In genomic region chrV:12291587-12291986, ce11 we compare ENCODE assay signal across 3 worm cellular contexts.
A peak's percentile ranks its signal among the peaks of the same experiment; 100 is the strongest.
TF ChIP-seq lines count a peak whose summit lies in the region.

TSS of gene srpa-68 (minus strand) at chrV:12291658.
TSS of gene srh-16 (plus strand) at chrV:12291861.

TF ChIP-seq in whole organism, L1 larva, 84 proteins besides CTCF, POLR2A, EP300 and RAD21 (continued from another document and continues in another):
- TF ChIP-seq nhr-77 (tag; optimal IDR thresholded peaks at IDR 0.05; lab: Kevin White, UChicago) (peak; percentile 77), mef-2 (tag; optimal IDR thresholded peaks at IDR 0.05; lab: Kevin White, UChicago) (peak; percentile 5), ceh-8 (GFP tag; optimal IDR thresholded peaks at IDR 0.05; lab: Kevin White, UChicago) (peak; percentile 89), elt-3 (tag; optimal IDR thresholded peaks at IDR 0.05; lab: Kevin White, UChicago) (peak in 2 of 6 experiments; percentile 86 to 89), nhr-85 (tag; lab: Kevin White, UChicago) (peak; percentile 98), pax-3 (tag; optimal IDR thresholded peaks at IDR 0.05; lab: Kevin White, UChicago) (peak; percentile 91), mdl-1 (tag; optimal IDR thresholded peaks at IDR 0.05; lab: Kevin White, UChicago) (peak in 1 of 2 experiments; percentile 77), egl-13 (tag; optimal IDR thresholded peaks at IDR 0.05; lab: Kevin White, UChicago) (peak; percentile 88), mab-9 (GFP tag; IDR thresholded peaks at IDR 0.05; lab: Robert Waterston, UW) (peak; percentile 87), nhr-11 (tag; optimal IDR thresholded peaks at IDR 0.05; lab: Kevin White, UChicago) (peak; percentile 91), nhr-28 (tag; optimal IDR thresholded peaks at IDR 0.05; lab: Kevin White, UChicago) (peak; percentile 12), dsc-1 (tag; optimal IDR thresholded peaks at IDR 0.05; lab: Kevin White, UChicago) (peak; percentile 94), snpc-4 (tag; optimal IDR thresholded peaks at IDR 0.05; lab: Kevin White, UChicago) (peak; percentile 87), ceh-63 (GFP tag; optimal IDR thresholded peaks at IDR 0.05; lab: Kevin White, UChicago) (no peak), nhr-90 (tag; optimal IDR thresholded peaks at IDR 0.05; lab: Kevin White, UChicago; ENCODE audit: poor library complexity) (peak; percentile 95), tlp-1 (tag; optimal IDR thresholded peaks at IDR 0.05; lab: Kevin White, UChicago) (no peak), elt-2 (tag; optimal IDR thresholded peaks at IDR 0.05; lab: Kevin White, UChicago) (peak; percentile 86), unc-130 (tag; optimal IDR thresholded peaks at IDR 0.05; lab: Kevin White, UChicago) (peak; percentile 87), vab-15 (tag; optimal IDR thresholded peaks at IDR 0.05; lab: Kevin White, UChicago) (no peak), ceh-82 (tag; optimal IDR thresholded peaks at IDR 0.05; lab: Kevin White, UChicago) (peak; percentile 91 to 93 (median 93)), Y116A8C.19 (tag; optimal IDR thresholded peaks at IDR 0.05; lab: Kevin White, UChicago; ENCODE audit: borderline replicate concordance) (no peak), sox-4 (tag; optimal IDR thresholded peaks at IDR 0.05; lab: Kevin White, UChicago) (peak; percentile 87), ceh-90 (tag; optimal IDR thresholded peaks at IDR 0.05; lab: Kevin White, UChicago) (peak; percentile 42), hlh-17 (GFP tag; optimal IDR thresholded peaks at IDR 0.05; lab: Kevin White, UChicago; ENCODE audit: borderline replicate concordance) (no peak), efl-3 (GFP tag; optimal IDR thresholded peaks at IDR 0.05; lab: Kevin White, UChicago) (peak; percentile 36), blmp-1 (tag; optimal IDR thresholded peaks at IDR 0.05; lab: Kevin White, UChicago) (peak; percentile 72), snu-23 (GFP tag; optimal IDR thresholded peaks at IDR 0.05; lab: Kevin White, UChicago) (peak; percentile 94), sup-37 (GFP tag; optimal IDR thresholded peaks at IDR 0.05; lab: Kevin White, UChicago) (peak; percentile 89), pqm-1 (tag; optimal IDR thresholded peaks at IDR 0.05; lab: Kevin White, UChicago) (no peak), lin-14 (GFP tag; optimal IDR thresholded peaks at IDR 0.05; lab: Kevin White, UChicago) (peak; percentile 89), nhr-237 (tag; optimal IDR thresholded peaks at IDR 0.05; lab: Kevin White, UChicago) (peak; percentile 38), zag-1 (tag; optimal IDR thresholded peaks at IDR 0.05; lab: Kevin White, UChicago) (no peak), lin-35 (GFP tag; optimal IDR thresholded peaks at IDR 0.05; lab: Kevin White, UChicago) (peak; percentile 96 to 99), hpl-2 (GFP tag; optimal IDR thresholded peaks at IDR 0.05; lab: Kevin White, UChicago) (peak; percentile 52), lin-13 (GFP tag; optimal IDR thresholded peaks at IDR 0.05; lab: Kevin White, UChicago) (peak; percentile 73), C04F5.9 (tag; optimal IDR thresholded peaks at IDR 0.05; lab: Kevin White, UChicago) (peak; percentile 71), F16B12.6 (tag; optimal IDR thresholded peaks at IDR 0.05; lab: Kevin White, UChicago) (peak; percentile 45), C16A3.4 (tag; optimal IDR thresholded peaks at IDR 0.05; lab: Kevin White, UChicago) (peak; percentile 93), C34B4.2 (tag; optimal IDR thresholded peaks at IDR 0.05; lab: Kevin White, UChicago) (no peak), aha-1 (tag; optimal IDR thresholded peaks at IDR 0.05; lab: Kevin White, UChicago) (peak; percentile 27), unc-86 (tag; optimal IDR thresholded peaks at IDR 0.05; lab: Kevin White, UChicago) (peak; percentile 87), aly-2 (tag; optimal IDR thresholded peaks at IDR 0.05; lab: Kevin White, UChicago) (peak; percentile 82), ets-5 (GFP tag; IDR thresholded peaks at IDR 0.05; lab: Robert Waterston, UW) (no peak), rnt-1 (tag; optimal IDR thresholded peaks at IDR 0.05; lab: Kevin White, UChicago) (peak; percentile 97)

TF ChIP-seq in whole organism, L3 larva, 47 proteins besides CTCF, POLR2A, EP300 and RAD21 (continued from another document):
- TF ChIP-seq pha-4 (tag; optimal IDR thresholded peaks at IDR 0.05; lab: Kevin White, UChicago): peak; percentile 92
- no peak for TF ChIP-seq mml-1 (tag; optimal IDR thresholded peaks at IDR 0.05; lab: Kevin White, UChicago)
- no peak for TF ChIP-seq unc-39 (tag; optimal IDR thresholded peaks at IDR 0.05; lab: Kevin White, UChicago)
- TF ChIP-seq aly-2 (tag; optimal IDR thresholded peaks at IDR 0.05; lab: Kevin White, UChicago): peak; percentile 4
- peak; percentile 6 for TF ChIP-seq ztf-4 (tag; optimal IDR thresholded peaks at IDR 0.05; lab: Kevin White, UChicago)
- TF ChIP-seq tbx-2 (tag; optimal IDR thresholded peaks at IDR 0.05; lab: Kevin White, UChicago): peak; percentile 87
- no peak for TF ChIP-seq fos-1 (tag; optimal IDR thresholded peaks at IDR 0.05; lab: Kevin White, UChicago)
- peak; percentile 1 for TF ChIP-seq ZK546.5 (tag; optimal IDR thresholded peaks at IDR 0.05; lab: Kevin White, UChicago)
- TF ChIP-seq nhr-43 (tag; optimal IDR thresholded peaks at IDR 0.05; lab: Kevin White, UChicago; ENCODE audit: poor library complexity, severe bottlenecking): peak; percentile 80
- TF ChIP-seq pqm-1 (tag; optimal IDR thresholded peaks at IDR 0.05; lab: Kevin White, UChicago): peak; percentile 37
- TF ChIP-seq nhr-237 (tag; optimal IDR thresholded peaks at IDR 0.05; lab: Kevin White, UChicago): no peak
- TF ChIP-seq unc-62 (GFP tag; optimal IDR thresholded peaks at IDR 0.05; lab: Kevin White, UChicago): no peak
- peak; percentile 56 for TF ChIP-seq nhr-11 (tag; optimal IDR thresholded peaks at IDR 0.05; lab: Kevin White, UChicago)
- peak; percentile 11 for TF ChIP-seq zag-1 (tag; optimal IDR thresholded peaks at IDR 0.05; lab: Kevin White, UChicago)
- peak; percentile 41 for TF ChIP-seq elt-1 (tag; optimal IDR thresholded peaks at IDR 0.05; lab: Kevin White, UChicago)
- TF ChIP-seq eor-1 (tag; optimal IDR thresholded peaks at IDR 0.05; lab: Kevin White, UChicago): no peak
- TF ChIP-seq nhr-76 (tag; optimal IDR thresholded peaks at IDR 0.05; lab: Kevin White, UChicago): no peak
- TF ChIP-seq ceh-28 (tag; optimal IDR thresholded peaks at IDR 0.05; lab: Kevin White, UChicago): peak; percentile 63
- peak; percentile 61 for TF ChIP-seq elt-2 (tag; optimal IDR thresholded peaks at IDR 0.05; lab: Kevin White, UChicago)
- peak; percentile 70 for TF ChIP-seq nhr-25 (tag; optimal IDR thresholded peaks at IDR 0.05; lab: Kevin White, UChicago)
- TF ChIP-seq ama-1 (optimal IDR thresholded peaks at IDR 0.05; lab: Kevin White, UChicago): peak; percentile 35
TF ChIP-seq in whole organism, L3 larva: peak in this region for 29.

TF ChIP-seq in whole organism, young adult, 124 proteins besides CTCF, POLR2A, EP300 and RAD21 (continued from another document):
- TF ChIP-seq F23B12.7 (tag; optimal IDR thresholded peaks at IDR 0.05; lab: Kevin White, UChicago; ENCODE audit: insufficient read depth) (peak; percentile 82), lsy-27 (tag; optimal IDR thresholded peaks at IDR 0.05; lab: Kevin White, UChicago; ENCODE audit: borderline replicate concordance, insufficient read depth) (no peak), hsf-1 (GFP tag; IDR thresholded peaks at IDR 0.05; lab: Robert Waterston, UW) (no peak), rpc-1 (optimal IDR thresholded peaks at IDR 0.05; lab: Kevin White, UChicago) (no peak), rpc-1 (tag; optimal IDR thresholded peaks at IDR 0.05; lab: Kevin White, UChicago) (no peak), ets-4 (GFP tag; optimal IDR thresholded peaks at IDR 0.05; lab: Kevin White, UChicago) (no peak), zim-3 (tag; optimal IDR thresholded peaks at IDR 0.05; lab: Kevin White, UChicago) (no peak), atf-7 (tag; optimal IDR thresholded peaks at IDR 0.05; lab: Kevin White, UChicago) (peak; percentile 36), Y53F4B.3 (GFP tag; IDR thresholded peaks at IDR 0.05; lab: Robert Waterston, UW) (0 out of 2 replicates have a peak, but pooled peaks have one; percentile 25), F10E7.11 (tag; optimal IDR thresholded peaks at IDR 0.05; lab: Kevin White, UChicago) (no peak), attf-3 (GFP tag; conservative IDR thresholded peaks at IDR 0.05; lab: Robert Waterston, UW) (peak; percentile 80), lin-54 (GFP tag; optimal IDR thresholded peaks at IDR 0.05; lab: Kevin White, UChicago) (peak; percentile 97), rcor-1 (GFP tag; IDR thresholded peaks at IDR 0.05; lab: Robert Waterston, UW) (peak; percentile 89), nhr-120 (GFP tag; IDR thresholded peaks at IDR 0.05; lab: Robert Waterston, UW) (no peak), die-1 (tag; optimal IDR thresholded peaks at IDR 0.05; lab: Kevin White, UChicago) (peak; percentile 23), F39B2.1 (GFP tag; IDR thresholded peaks at IDR 0.05; lab: Robert Waterston, UW) (0 out of 2 replicates have a peak, but pooled peaks have one; percentile 78), athp-1 (tag; optimal IDR thresholded peaks at IDR 0.05; lab: Kevin White, UChicago) (no peak), hmg-20 (GFP tag; IDR thresholded peaks at IDR 0.05; lab: Robert Waterston, UW) (peak; percentile 87), lin-35 (GFP tag; optimal IDR thresholded peaks at IDR 0.05; lab: Kevin White, UChicago) (peak; percentile 74 to 97 (median 91)), ccch-3 (GFP tag; optimal IDR thresholded peaks at IDR 0.05; lab: Kevin White, UChicago) (no peak), ceh-91 (GFP tag; IDR thresholded peaks at IDR 0.05; lab: Robert Waterston, UW) (no peak), Y56A3A.18 (GFP tag; IDR thresholded peaks at IDR 0.05; lab: Robert Waterston, UW) (peak; percentile 93), efl-1 (GFP tag; optimal IDR thresholded peaks at IDR 0.05; lab: Kevin White, UChicago) (peak; percentile 87), K11D2.4 (GFP tag; IDR thresholded peaks at IDR 0.05; lab: Robert Waterston, UW) (peak; percentile 74; the same call in 1 of the 2 replicates), lin-40 (tag; optimal IDR thresholded peaks at IDR 0.05; lab: Kevin White, UChicago) (peak; percentile 88), ceh-79 (tag; optimal IDR thresholded peaks at IDR 0.05; lab: Kevin White, UChicago) (no peak), repo-1 (tag; optimal IDR thresholded peaks at IDR 0.05; lab: Kevin White, UChicago) (peak; percentile 70), nhr-27 (tag; optimal IDR thresholded peaks at IDR 0.05; lab: Kevin White, UChicago) (no peak), snpc-4 (GFP tag; optimal IDR thresholded peaks at IDR 0.05; lab: Kevin White, UChicago) (peak; percentile 60), snpc-4 (tag; optimal IDR thresholded peaks at IDR 0.05; lab: Kevin White, UChicago) (peak; percentile 48 to 75 (median 64)), xnd-1 (tag; optimal IDR thresholded peaks at IDR 0.05; lab: Kevin White, UChicago) (peak; percentile 59), hmg-1.2 (GFP tag; IDR thresholded peaks at IDR 0.05; lab: Robert Waterston, UW) (peak; percentile 65), ceh-100 (GFP tag; IDR thresholded peaks at IDR 0.05; lab: Robert Waterston, UW) (peak; percentile 66), sea-2 (GFP tag; IDR thresholded peaks at IDR 0.05; lab: Robert Waterston, UW) (no peak), rec-8 (tag; optimal IDR thresholded peaks at IDR 0.05; lab: Kevin White, UChicago) (peak in 1 of 2 experiments; percentile 30), C17E4.6 (GFP tag; IDR thresholded peaks at IDR 0.05; lab: Robert Waterston, UW) (peak; percentile 74; the same call in 1 of the 2 replicates), cebp-1 (GFP tag; IDR thresholded peaks at IDR 0.05; lab: Robert Waterston, UW) (no peak), cebp-1 (tag; optimal IDR thresholded peaks at IDR 0.05; lab: Kevin White, UChicago) (peak; percentile 85), mel-28 (tag; optimal IDR thresholded peaks at IDR 0.05; lab: Kevin White, UChicago; ENCODE audit: borderline replicate concordance) (no peak), D2030.7 (GFP tag; IDR thresholded peaks at IDR 0.05; lab: Robert Waterston, UW) (peak; percentile 52; the same call in 1 of the 2 replicates), C06A6.2 (GFP tag; conservative IDR thresholded peaks at IDR 0.05; lab: Robert Waterston, UW) (peak; percentile 72), ekl-4 (GFP tag; IDR thresholded peaks at IDR 0.05; lab: Robert Waterston, UW) (peak; percentile 84), ztf-25 (GFP tag; IDR thresholded peaks at IDR 0.05; lab: Robert Waterston, UW) (no peak), B0336.3 (GFP tag; IDR thresholded peaks at IDR 0.05; lab: Robert Waterston, UW) (peak; percentile 78), unc-130 (GFP tag; optimal IDR thresholded peaks at IDR 0.05; lab: Kevin White, UChicago) (peak; percentile 23), fkh-3 (tag; optimal IDR thresholded peaks at IDR 0.05; lab: Kevin White, UChicago) (no peak), B0261.1 (tag; optimal IDR thresholded peaks at IDR 0.05; lab: Kevin White, UChicago) (peak; percentile 11), him-1 (tag; optimal IDR thresholded peaks at IDR 0.05; lab: Kevin White, UChicago) (peak; percentile 73), pbrm-1 (GFP tag; IDR thresholded peaks at IDR 0.05; lab: Robert Waterston, UW) (peak; percentile 88), ztf-22 (GFP tag; optimal IDR thresholded peaks at IDR 0.05; lab: Kevin White, UChicago) (no peak), pha-4 (tag; optimal IDR thresholded peaks at IDR 0.05; lab: Kevin White, UChicago) (no peak), B0019.2 (GFP tag; conservative IDR thresholded peaks at IDR 0.05; lab: Robert Waterston, UW) (no peak), egrh-3 (GFP tag; IDR thresholded peaks at IDR 0.05; lab: Robert Waterston, UW) (0 out of 2 replicates have a peak, but pooled peaks have one; percentile 31), ceh-27 (GFP tag; optimal IDR thresholded peaks at IDR 0.05; lab: Kevin White, UChicago) (peak; percentile 50), ztf-26 (tag; optimal IDR thresholded peaks at IDR 0.05; lab: Kevin White, UChicago) (peak; percentile 59), madf-8 (GFP tag; conservative IDR thresholded peaks at IDR 0.05; lab: Robert Waterston, UW) (no peak; the same call in 1 of the 2 replicates), madf-3 (GFP tag; IDR thresholded peaks at IDR 0.05; lab: Robert Waterston, UW) (peak; percentile 71), mcd-1 (GFP tag; IDR thresholded peaks at IDR 0.05; lab: Robert Waterston, UW) (peak; percentile 91), chd-7 (tag; optimal IDR thresholded peaks at IDR 0.05; lab: Kevin White, UChicago) (no peak), lag-1 (GFP tag; IDR thresholded peaks at IDR 0.05; lab: Robert Waterston, UW) (no peak), B0035.1 (tag; optimal IDR thresholded peaks at IDR 0.05; lab: Kevin White, UChicago) (no peak), K12H6.12 (tag; optimal IDR thresholded peaks at IDR 0.05; lab: Kevin White, UChicago) (peak; percentile 49), ZK185.1 (tag; optimal IDR thresholded peaks at IDR 0.05; lab: Kevin White, UChicago; ENCODE audit: poor library complexity, severe bottlenecking) (peak; percentile 66), tlf-1 (GFP tag; optimal IDR thresholded peaks at IDR 0.05; lab: Kevin White, UChicago) (peak; percentile 80), akir-1 (GFP tag; optimal IDR thresholded peaks at IDR 0.05; lab: Kevin White, UChicago) (no peak), ztf-6 (GFP tag; IDR thresholded peaks at IDR 0.05; lab: Robert Waterston, UW) (no peak), F22D6.2 (tag; optimal IDR thresholded peaks at IDR 0.05; lab: Kevin White, UChicago) (peak; percentile 50), attf-6 (GFP tag; IDR thresholded peaks at IDR 0.05; lab: Robert Waterston, UW) (0 out of 2 replicates have a peak, but pooled peaks have one; percentile 34), unc-62 (GFP tag; optimal IDR thresholded peaks at IDR 0.05; lab: Kevin White, UChicago) (no peak), mxl-1 (tag; optimal IDR thresholded peaks at IDR 0.05; lab: Kevin White, UChicago) (no peak)
